Fruit fly (Drosophila melanogaster) S2 (cell line): ENCODE data around the gene CG42534.

Source experiments
- CG8478 ChIP-seq: fragments of >200 bp; optimal IDR thresholded peaks from 2 replicates; lab custom pipeline; 2018
- CTCF ChIP-seq, 2 experiments: fragments of >200 bp; optimal IDR thresholded peaks; 2 replicates each; lab custom pipeline; 2018

DNA sequence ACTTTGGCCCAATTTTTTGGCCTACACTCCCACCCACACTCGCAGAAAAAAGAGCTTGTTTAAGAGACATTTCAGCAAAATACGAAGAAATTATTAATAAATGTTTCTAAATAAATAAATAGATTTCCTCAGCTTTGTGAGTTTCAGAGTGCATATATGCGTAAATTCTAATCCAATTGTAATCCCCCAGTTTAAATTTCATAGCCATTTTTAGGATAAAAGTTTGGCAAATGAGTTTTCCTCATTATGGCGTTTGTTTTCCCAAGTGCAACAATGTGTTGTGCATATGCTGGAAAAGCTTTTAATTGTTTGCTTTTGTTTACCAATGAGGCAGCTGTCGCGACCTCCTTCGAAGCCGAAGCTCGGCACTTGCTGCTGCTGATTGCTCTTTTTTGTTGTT is 68.3 kb downstream of the CG42534 start:
- TF ChIP-seq CTCF (optimal IDR thresholded peaks at IDR 0.05; lab: Kevin White, UChicago) (no peak), CG8478 (lab: Kevin White, UChicago) (no peak)
